Worm (Caenorhabditis elegans) whole organism, young adult: ENCODE measurements around the gene let-2.

Experiments
- C06A6.2 ChIP-seq: fragments of 200-800 bp; sonication (Bioruptor generic); conservative IDR thresholded peaks from 2 replicates; pipeline ENCODE4 v1.3.6; 2022; ENCODE audit warnings: missing genetic modification characterization, missing compliant biosample characterization
- F33H1.4 ChIP-seq: fragments of 200-800 bp; sonication (Bioruptor generic); IDR thresholded peaks from 2 replicates; pipeline ENCODE4 v1.3.6; 2022; ENCODE audit warnings: missing genetic modification reagents, missing genetic modification characterization, missing compliant biosample characterization
- F39B2.1 ChIP-seq: fragments of 200-800 bp; sonication (Bioruptor generic); IDR thresholded peaks from 2 replicates; pipeline ENCODE4 v1.3.6; 2022; ENCODE audit warnings: missing genetic modification reagents, missing genetic modification characterization, missing compliant biosample characterization
- K11D2.4 ChIP-seq: fragments of 200-800 bp; sonication (Bioruptor generic); IDR thresholded peaks from 2 replicates; pipeline ENCODE4 v1.3.6; 2022; ENCODE audit warnings: missing genetic modification reagents, missing genetic modification characterization, missing compliant biosample characterization
- aptf-2 ChIP-seq: fragments of 200-800 bp; sonication (Bioruptor generic); conservative IDR thresholded peaks from 2 replicates; pipeline ENCODE4 v1.3.6; 2022; ENCODE audit warnings: missing genetic modification reagents, missing genetic modification characterization, missing compliant biosample characterization
- aptf-3 ChIP-seq: fragments of 200-800 bp; sonication (Bioruptor generic); IDR thresholded peaks from 2 replicates; pipeline ENCODE4 v1.3.6; 2022; ENCODE audit warnings: missing genetic modification characterization, missing compliant biosample characterization
- athp-1 ChIP-seq: sonication (generic microtip); optimal IDR thresholded peaks from 2 replicates; lab custom pipeline; 2017; ENCODE audit warnings: mild to moderate bottlenecking, missing genetic modification characterization, missing compliant biosample characterization
- attf-3 ChIP-seq: fragments of 200-800 bp; sonication (Bioruptor generic); conservative IDR thresholded peaks from 2 replicates; pipeline ENCODE4 v1.3.6; 2022; ENCODE audit warnings: missing genetic modification reagents, missing genetic modification characterization, missing compliant biosample characterization
- bed-1 ChIP-seq: fragments of 200-800 bp; sonication (Bioruptor generic); IDR thresholded peaks from 2 replicates; pipeline ENCODE4 v1.3.6; 2022; ENCODE audit warnings: missing genetic modification reagents, missing genetic modification characterization, missing compliant biosample characterization
- cebp-1 ChIP-seq, 2 experiments: fragments of 200-800 bp in 1 of 2; sonication (Bioruptor generic) in 1 of 2; sonication (generic microtip) in 1 of 2; IDR thresholded peaks in 1 of 2; optimal IDR thresholded peaks in 1 of 2; 2 replicates each; pipeline versions ENCODE4 v1.3.6 to Lab custom; 2017 to 2022; ENCODE audit warnings: missing compliant biosample characterization in 2 of 2, missing genetic modification characterization in 2 of 2, mild to moderate bottlenecking in 1 of 2, missing genetic modification reagents in 1 of 2, moderate library complexity in 1 of 2
- ceh-58 ChIP-seq: fragments of 200-800 bp; sonication (Bioruptor generic); IDR thresholded peaks from 2 replicates; pipeline ENCODE4 v1.3.6; 2022; ENCODE audit warnings: missing genetic modification characterization, missing compliant biosample characterization
- dox-1 ChIP-seq: fragments of 200-800 bp; sonication (Bioruptor generic); IDR thresholded peaks from 2 replicates; pipeline ENCODE4 v1.3.6; 2022; ENCODE audit warnings: missing genetic modification reagents, missing genetic modification characterization, missing compliant biosample characterization
- dpl-1 ChIP-seq: fragments of 150-350 bp; optimal IDR thresholded peaks from 2 replicates; lab custom pipeline; 2014; ENCODE audit warnings: missing biosample characterization, missing genetic modification reagents, missing genetic modification characterization
- efl-1 ChIP-seq: fragments of 150-350 bp; optimal IDR thresholded peaks from 2 replicates; lab custom pipeline; 2014; ENCODE audit warnings: missing biosample characterization, missing genetic modification reagents, missing genetic modification characterization
- egl-18 ChIP-seq: fragments of 200-800 bp; sonication (Bioruptor generic); IDR thresholded peaks from 2 replicates; pipeline ENCODE4 v1.3.6; 2022; ENCODE audit warnings: missing genetic modification reagents, missing genetic modification characterization, missing compliant biosample characterization
- egrh-3 ChIP-seq: fragments of 200-800 bp; sonication (Bioruptor generic); IDR thresholded peaks from 2 replicates; pipeline ENCODE4 v1.3.6; 2022; ENCODE audit warnings: missing genetic modification reagents, missing genetic modification characterization, missing compliant biosample characterization
- gei-17 ChIP-seq: fragments of 200-800 bp; sonication (Bioruptor generic); optimal IDR thresholded peaks from 2 replicates; lab custom pipeline; 2018; ENCODE audit warnings: mild to moderate bottlenecking, missing genetic modification characterization, missing compliant biosample characterization
- hmg-1.2 ChIP-seq: fragments of 200-800 bp; sonication (Bioruptor generic); IDR thresholded peaks from 2 replicates; pipeline ENCODE4 v1.3.6; 2022; ENCODE audit warnings: missing genetic modification reagents, missing genetic modification characterization, missing compliant biosample characterization
- let-607 ChIP-seq, 2 experiments: fragments of 200-800 bp in 1 of 2; sonication (Bioruptor generic) in 1 of 2; sonication (generic microtip) in 1 of 2; optimal IDR thresholded peaks; 2 replicates each; lab custom pipeline; 2016 to 2018; ENCODE audit warnings: mild to moderate bottlenecking in 2 of 2, missing compliant biosample characterization in 2 of 2, missing genetic modification characterization in 2 of 2, moderate library complexity in 2 of 2, missing genotype in 1 of 2
- madf-8 ChIP-seq: fragments of 200-800 bp; sonication (Bioruptor generic); conservative IDR thresholded peaks from 2 replicates; pipeline ENCODE4 v1.3.6; 2022; ENCODE audit warnings: missing genetic modification reagents, missing genetic modification characterization, missing compliant biosample characterization
- mcd-1 ChIP-seq: fragments of 200-800 bp; sonication (Bioruptor generic); IDR thresholded peaks from 2 replicates; pipeline ENCODE4 v1.3.6; 2022; ENCODE audit warnings: missing genetic modification reagents, missing genetic modification characterization, missing compliant biosample characterization
- nfya-1 ChIP-seq: sonication (generic microtip); optimal IDR thresholded peaks from 2 replicates; lab custom pipeline; 2017; ENCODE audit warnings: antibody characterized with exemption, missing compliant biosample characterization, missing genetic modification characterization, borderline replicate concordance; ENCODE audit not compliant: insufficient read depth
- nfyb-1 ChIP-seq: fragments of 200-800 bp; sonication (Bioruptor generic); IDR thresholded peaks from 2 replicates; pipeline ENCODE4 v1.3.6; 2022; ENCODE audit warnings: missing genetic modification reagents, missing genetic modification characterization, missing compliant biosample characterization
- nhr-179 ChIP-seq: sonication (generic microtip); optimal IDR thresholded peaks from 2 replicates; lab custom pipeline; 2016; ENCODE audit warnings: mild to moderate bottlenecking, missing genetic modification characterization, missing compliant biosample characterization
- pbrm-1 ChIP-seq: fragments of 200-800 bp; sonication (Bioruptor generic); IDR thresholded peaks from 2 replicates; pipeline ENCODE4 v1.3.6; 2022; ENCODE audit warnings: missing genetic modification reagents, missing genetic modification characterization, missing compliant biosample characterization
- snpc-3.4 ChIP-seq: sonication (generic microtip); optimal IDR thresholded peaks from 2 replicates; lab custom pipeline; 2017; ENCODE audit warnings: missing genetic modification characterization, mild to moderate bottlenecking, missing compliant biosample characterization, antibody characterized with exemption, moderate library complexity, missing genotype, missing genetic modification reagents
- somi-1 ChIP-seq: fragments of 200-800 bp; sonication (Bioruptor generic); optimal IDR thresholded peaks from 2 replicates; lab custom pipeline; 2018; ENCODE audit warnings: mild to moderate bottlenecking, missing genetic modification characterization, missing compliant biosample characterization
- zfh-2 ChIP-seq: fragments of 200-800 bp; sonication (Bioruptor generic); conservative IDR thresholded peaks from 2 replicates; pipeline ENCODE4 v1.3.6; 2022; ENCODE audit warnings: missing genetic modification reagents, missing genetic modification characterization, missing compliant biosample characterization

The let-2 gene

DNA sequence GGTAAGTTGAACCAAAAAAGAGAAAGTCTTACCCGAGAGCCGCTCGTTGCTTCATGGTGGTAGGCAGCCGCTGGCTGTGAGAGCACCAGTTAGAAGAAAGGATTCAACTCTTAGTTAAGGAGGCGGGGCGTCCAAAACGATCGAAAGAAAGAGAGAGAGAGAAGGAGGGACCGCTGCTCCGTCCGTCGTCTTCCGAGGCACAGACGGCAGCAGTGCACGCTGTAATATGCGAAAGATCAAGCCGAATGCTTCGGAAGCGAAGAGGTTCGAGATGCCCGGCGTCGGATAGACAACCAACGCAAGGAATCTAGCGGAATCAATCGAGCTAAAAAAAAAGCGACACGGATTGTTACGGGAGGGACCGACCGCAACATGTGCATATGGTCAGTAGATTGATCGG lies at the start of gene let-2:
Gene let-2 (minus strand): TSS at position 68 of the 400 bp plus-strand sequence.
- TF ChIP-seq snpc-3.4 (no peak), zfh-2 (peak; percentile 86)

DNA sequence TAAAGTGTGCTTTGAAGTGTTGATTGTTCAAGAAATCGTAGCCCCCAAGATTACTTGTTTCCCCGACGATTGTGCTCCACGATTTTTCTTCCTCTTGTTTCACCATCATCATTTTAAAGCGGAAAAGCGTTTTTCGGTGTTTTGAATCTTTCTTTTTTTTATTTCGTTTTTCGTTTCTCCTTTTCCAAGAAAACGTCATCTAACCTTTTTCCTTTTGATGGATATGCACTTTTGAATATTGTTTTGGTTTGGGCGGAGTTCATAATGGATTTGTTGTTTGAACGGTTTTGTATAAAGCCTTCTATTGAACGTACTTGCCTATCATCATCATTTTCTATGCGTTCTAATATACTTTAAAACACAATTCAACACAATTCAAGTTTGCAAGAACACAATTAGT lies 43.0 kb upstream of the let-2 start, which contains the start of gene F38E9.6:
Gene F38E9.6 (plus strand): TSS at position 301 of the 400 bp plus-strand sequence.
- TF ChIP-seq hmg-1.2 (GFP tag; lab: Robert Waterston, UW) = no peak
- TF ChIP-seq aptf-2 = no peak
- no peak for TF ChIP-seq nfyb-1
- no peak for TF ChIP-seq egl-18 (GFP tag; lab: Robert Waterston, UW)
- TF ChIP-seq nfya-1 (tag; lab: Kevin White, UChicago) = no peak
- TF ChIP-seq cebp-1 (GFP tag; IDR thresholded peaks at IDR 0.05; lab: Robert Waterston, UW) = no peak
- TF ChIP-seq cebp-1 (tag; optimal IDR thresholded peaks at IDR 0.05; lab: Kevin White, UChicago) = no peak
- TF ChIP-seq ceh-58 (GFP tag; lab: Robert Waterston, UW) = no peak
- no peak for TF ChIP-seq snpc-3.4
- no peak for TF ChIP-seq let-607 (tag; optimal IDR thresholded peaks at IDR 0.05; lab: Kevin White, UChicago)
- TF ChIP-seq gei-17 (GFP tag; lab: Kevin White, UChicago) = no peak

DNA sequence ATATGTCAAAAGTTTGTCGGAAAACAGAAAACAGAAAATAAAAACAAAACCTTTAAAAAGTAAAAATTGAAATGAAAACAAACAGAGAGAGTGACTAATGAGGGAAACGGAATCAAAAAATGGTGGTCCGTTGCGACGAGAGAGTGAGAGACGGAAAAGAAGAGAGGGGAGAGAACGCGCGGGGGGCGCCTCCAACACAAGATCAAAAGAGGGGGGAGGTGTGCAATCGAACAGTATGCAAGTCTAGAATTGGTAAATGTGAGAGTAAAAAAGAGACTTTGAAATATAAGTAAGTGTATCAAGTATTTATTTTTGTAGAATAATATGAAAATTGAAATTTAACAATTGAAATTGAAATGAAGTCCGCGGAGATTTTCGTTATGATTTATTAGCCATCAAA lies 29.3 kb upstream of the let-2 start:
- TF ChIP-seq F39B2.1 (GFP tag; lab: Robert Waterston, UW) (no peak), F33H1.4 (GFP tag; lab: Robert Waterston, UW) (no peak), madf-8 (peak; percentile 70), nfya-1 (tag; lab: Kevin White, UChicago) (no peak), K11D2.4 (no peak), somi-1 (GFP tag; lab: Kevin White, UChicago) (no peak), efl-1 (GFP tag; lab: Kevin White, UChicago) (peak; percentile 75), athp-1 (tag; lab: Kevin White, UChicago) (no peak), dpl-1 (GFP tag; lab: Kevin White, UChicago) (peak; percentile 28), egrh-3 (0 out of 2 replicates have a peak, but pooled peaks have one; percentile 19)

DNA sequence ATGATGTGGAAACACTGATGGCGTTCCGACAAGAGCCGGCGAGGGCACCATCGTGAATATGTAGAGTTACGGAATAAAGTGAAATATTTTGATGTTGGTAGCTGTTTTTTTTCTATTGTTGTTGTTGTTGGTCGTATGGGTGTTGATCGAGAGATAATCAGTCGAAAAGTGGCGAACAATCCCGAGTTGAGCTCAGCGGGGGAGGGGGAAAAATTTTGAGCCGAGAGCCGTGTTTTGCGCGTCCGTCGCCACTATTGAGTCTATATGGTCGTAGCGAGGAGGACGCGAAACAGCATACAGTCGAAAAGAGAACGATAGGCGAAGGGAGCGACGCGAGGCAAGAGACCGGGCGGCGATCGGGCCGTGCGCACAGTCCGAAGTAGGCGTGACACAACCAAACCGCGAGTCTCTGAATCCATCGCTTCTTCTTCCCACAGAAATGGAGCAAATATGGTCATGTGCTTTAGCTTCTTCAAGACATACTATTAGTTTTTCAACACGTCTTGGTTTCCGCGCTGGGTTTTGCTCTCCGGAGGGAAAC lies 27.7 kb upstream of the let-2 start, which contains the start of gene eat-17:
Gene eat-17 (minus strand): TSS at position 51 of the 541 bp plus-strand sequence.
- TF ChIP-seq bed-1 = no peak
- peak; percentile 88 for TF ChIP-seq zfh-2
- no peak for TF ChIP-seq attf-3
- TF ChIP-seq aptf-3 = 0 out of 2 replicates have a peak, but pooled peaks have one; percentile 19
- TF ChIP-seq mcd-1 (GFP tag; lab: Robert Waterston, UW) = no peak

DNA sequence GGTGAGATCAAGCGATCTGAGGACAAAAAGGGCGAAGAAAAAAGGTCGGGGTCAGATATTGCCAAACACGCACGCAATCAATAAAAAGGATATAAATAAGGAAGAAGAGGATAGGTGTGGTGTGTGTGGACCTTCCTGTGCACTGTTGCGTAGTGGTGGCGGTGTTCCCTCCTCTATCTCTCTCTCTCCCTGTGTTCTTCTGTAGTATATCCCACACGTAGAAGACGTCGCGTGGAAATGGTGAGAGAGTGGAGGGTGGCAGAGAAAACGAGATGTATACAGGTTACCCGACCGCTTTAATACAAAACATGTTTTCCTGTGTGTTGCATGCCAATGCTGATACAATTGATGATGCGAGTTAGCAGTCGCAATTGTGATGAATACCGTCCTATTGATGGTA lies 25.4 kb upstream of the let-2 start:
- TF ChIP-seq dox-1 (GFP tag; lab: Robert Waterston, UW) (0 out of 2 replicates have a peak, but pooled peaks have one; percentile 23), madf-8 (no peak), C06A6.2 (GFP tag; lab: Robert Waterston, UW) (no peak), pbrm-1 (GFP tag; lab: Robert Waterston, UW) (0 out of 2 replicates have a peak, but pooled peaks have one; percentile 16), nhr-179 (tag; lab: Kevin White, UChicago) (no peak)
